Fruit fly (Drosophila melanogaster): ENCODE results near the gene MED30.

DNA sequence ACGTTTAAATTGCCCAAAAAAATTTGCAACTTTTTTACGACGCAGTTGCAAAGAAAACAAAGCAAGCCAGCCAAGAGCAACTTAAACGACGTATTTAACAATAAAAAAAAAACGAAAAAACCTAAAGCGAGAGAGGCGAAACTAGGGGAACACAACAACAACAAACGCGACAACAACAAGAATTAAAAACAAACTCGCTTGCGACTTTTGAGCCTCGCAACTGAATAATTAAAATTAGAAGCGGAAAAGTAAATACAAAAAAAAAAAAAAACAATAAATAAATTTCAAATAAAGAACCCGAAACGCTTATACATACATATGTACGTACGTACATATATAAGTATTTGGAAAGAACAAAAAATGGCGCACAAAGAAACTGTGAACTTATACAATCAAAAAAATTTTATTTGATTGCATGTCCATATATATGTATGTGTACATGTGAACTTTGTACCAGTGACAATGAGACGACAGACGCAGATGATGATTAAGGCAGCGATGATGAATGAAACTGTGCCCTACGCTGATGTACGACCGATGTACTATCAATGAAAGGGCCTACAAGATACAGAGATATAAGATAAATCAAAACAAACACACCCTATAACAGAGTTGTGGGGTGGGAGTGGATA lies 25.1 kb downstream of the MED30 start:
- TF ChIP-seq CTCF (optimal IDR thresholded peaks at IDR 0.05) (no peak), CG8478 (optimal IDR thresholded peaks at IDR 0.05) (no peak)
